Worm (Caenorhabditis elegans): Measurements from ENCODE around the gene oct-2.

DNA sequence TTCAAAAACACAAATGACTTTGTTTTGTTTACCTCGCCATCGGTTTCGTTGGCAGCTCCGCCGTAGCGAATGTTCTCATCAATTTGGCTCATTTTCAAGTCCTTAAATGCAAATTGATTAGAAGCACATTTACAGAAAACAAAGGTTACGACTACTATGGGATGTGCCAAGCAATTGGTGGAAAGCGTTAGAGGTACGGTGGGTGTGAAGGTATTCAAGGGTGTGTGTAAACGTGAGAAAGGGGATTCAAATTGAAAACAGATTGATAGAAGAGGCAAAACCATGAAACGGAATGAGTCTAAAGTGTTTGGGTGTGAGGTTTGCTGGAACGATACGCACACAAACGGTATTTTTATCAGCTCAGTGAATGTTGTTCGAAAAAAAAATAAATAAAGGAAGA is 31.1 kb downstream of the oct-2 start, which contains the start of gene tni-1:
- TF ChIP-seq nhr-77 (tag; optimal IDR thresholded peaks at IDR 0.05), result no peak
- no peak for TF ChIP-seq ama-1 (optimal IDR thresholded peaks at IDR 0.05)
- TF ChIP-seq tbx-2 (tag; optimal IDR thresholded peaks at IDR 0.05), result no peak
- TF ChIP-seq lin-13 (GFP tag; optimal IDR thresholded peaks at IDR 0.05), result no peak
- no peak for TF ChIP-seq ceh-82 (tag; optimal IDR thresholded peaks at IDR 0.05)
- no peak for TF ChIP-seq lir-3 (tag; optimal IDR thresholded peaks at IDR 0.05; ENCODE audit: poor library complexity)
- no peak for TF ChIP-seq ztf-11 (tag; optimal IDR thresholded peaks at IDR 0.05)
- TF ChIP-seq hpl-2 (GFP tag; optimal IDR thresholded peaks at IDR 0.05), result no peak
